Fruit fly (Drosophila melanogaster): ENCODE data around the gene ab.

ab gene

DNA sequence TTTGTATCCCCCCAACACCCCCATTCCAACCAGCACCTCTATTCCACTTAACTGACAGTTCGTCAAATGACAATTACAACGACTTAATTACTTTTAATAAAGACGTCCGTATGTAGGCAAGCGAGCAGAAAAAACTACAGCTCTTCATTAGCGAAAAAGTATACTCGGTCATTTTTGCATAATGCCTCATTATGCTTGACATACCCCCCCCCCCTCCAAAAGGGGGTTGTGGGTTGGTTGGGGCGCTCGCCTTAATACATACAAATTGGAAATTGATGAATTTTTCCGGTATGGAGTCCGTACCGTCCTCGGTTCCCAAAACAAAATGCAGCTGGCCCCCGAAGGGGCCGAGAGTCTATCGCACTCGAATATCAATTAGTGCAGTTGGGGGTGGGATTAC lies 16.8 kb downstream of the ab start:
- no peak for TF ChIP-seq woc (GFP tag; optimal IDR thresholded peaks at IDR 0.05)
- TF ChIP-seq Myc (optimal IDR thresholded peaks at IDR 0.05), result no peak
- TF ChIP-seq Dfd (GFP tag; optimal IDR thresholded peaks at IDR 0.05), result peak; percentile 51
- no peak for TF ChIP-seq HLH106 (tag; optimal IDR thresholded peaks at IDR 0.05)

DNA sequence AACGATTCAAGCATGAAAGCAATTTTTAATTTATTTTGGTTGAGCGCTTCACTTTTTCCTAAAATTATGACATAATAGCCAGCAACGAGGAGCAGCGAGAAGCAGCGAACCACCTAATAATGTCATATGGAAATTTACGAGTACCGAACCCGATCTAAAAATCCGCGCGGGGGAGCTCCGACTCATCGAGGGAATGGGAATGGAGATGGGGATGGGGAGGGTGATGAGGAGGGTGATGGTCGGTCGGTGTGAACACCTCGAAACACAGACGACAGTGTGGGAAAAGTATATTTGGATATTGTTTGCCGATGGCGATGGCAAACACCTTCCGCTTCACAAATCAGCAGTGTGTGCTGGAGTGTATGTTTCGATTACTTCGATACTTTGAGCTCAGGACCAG lies 17.6 kb downstream of the ab start:
- no peak for TF ChIP-seq Mio (GFP tag; optimal IDR thresholded peaks at IDR 0.05)
- TF ChIP-seq CG9705 (GFP tag; optimal IDR thresholded peaks at IDR 0.05), result no peak
- no peak for TF ChIP-seq usp (GFP tag; optimal IDR thresholded peaks at IDR 0.05)
- no peak for TF ChIP-seq rgr (GFP tag; optimal IDR thresholded peaks at IDR 0.05)
- no peak for TF ChIP-seq jim (GFP tag; optimal IDR thresholded peaks at IDR 0.05)
- TF ChIP-seq OdsH (GFP tag; optimal IDR thresholded peaks at IDR 0.05), result no peak
- no peak for TF ChIP-seq foxo (GFP tag; optimal IDR thresholded peaks at IDR 0.05)
- no peak for TF ChIP-seq Vsx2 (GFP tag; optimal IDR thresholded peaks at IDR 0.05; ENCODE audit: partially characterized antibody)
- no peak for TF ChIP-seq woc (GFP tag; optimal IDR thresholded peaks at IDR 0.05)
- no peak for TF ChIP-seq sv (GFP tag; optimal IDR thresholded peaks at IDR 0.05)
- no peak for TF ChIP-seq brk (GFP tag; optimal IDR thresholded peaks at IDR 0.05)
- TF ChIP-seq fru (GFP tag; optimal IDR thresholded peaks at IDR 0.05), result no peak

dm6 chr2L:11228909-11229574 lies 18.6 kb downstream of the ab start:
- TF ChIP-seq Hr83 (GFP tag; optimal IDR thresholded peaks at IDR 0.05; ENCODE audit: poor library complexity, severe bottlenecking) (no peak), Myc (optimal IDR thresholded peaks at IDR 0.05) (no peak)

DNA sequence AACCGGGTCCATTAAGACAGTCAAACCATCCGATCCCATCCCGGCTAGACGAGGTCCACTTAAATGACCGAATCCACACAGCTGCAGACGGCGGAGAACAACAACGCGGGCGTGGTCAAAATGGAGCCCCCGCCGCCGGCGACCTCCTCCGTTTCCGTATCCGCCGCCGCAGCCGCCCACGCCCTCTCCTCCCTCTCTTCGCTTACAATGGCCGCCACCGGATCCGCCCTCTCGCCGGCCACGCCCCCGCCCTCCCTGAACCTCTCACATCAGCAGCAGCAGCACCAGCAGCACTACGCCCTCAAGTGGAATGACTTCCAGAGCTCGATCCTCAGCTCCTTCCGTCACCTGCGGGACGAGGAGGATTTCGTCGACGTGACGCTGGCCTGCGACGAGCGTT lies 25.1 kb downstream of the ab start:
- TF ChIP-seq Dfd (GFP tag; optimal IDR thresholded peaks at IDR 0.05), result peak; percentile 96
- no peak for TF ChIP-seq tai (GFP tag; optimal IDR thresholded peaks at IDR 0.05)
- no peak for TF ChIP-seq psq (GFP tag; optimal IDR thresholded peaks at IDR 0.05)
- TF ChIP-seq Mio (GFP tag; optimal IDR thresholded peaks at IDR 0.05), result no peak

dm6 chr2L:11236364-11236763 lies 25.9 kb downstream of the ab start:
- TF ChIP-seq sv (GFP tag; optimal IDR thresholded peaks at IDR 0.05) (no peak), Dfd (GFP tag; optimal IDR thresholded peaks at IDR 0.05) (peak; percentile 91)

DNA sequence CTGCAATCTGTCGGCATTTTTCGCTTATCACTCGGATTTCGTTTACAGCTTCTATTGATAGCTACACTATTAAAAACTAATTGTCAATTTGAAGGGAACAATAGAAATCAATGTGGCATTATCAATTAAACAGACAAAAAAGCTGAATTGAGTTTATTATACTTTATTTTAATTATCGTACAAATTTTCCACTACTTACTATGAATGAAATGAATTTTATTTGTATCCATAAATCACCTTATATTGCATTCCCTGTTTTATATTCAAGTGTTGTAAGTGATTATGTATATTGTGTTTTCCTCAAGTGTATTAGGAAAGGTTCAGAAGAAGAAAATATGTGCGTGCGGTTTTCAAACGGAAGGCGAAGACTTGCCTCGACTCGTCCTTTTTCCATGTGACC lies 33.4 kb downstream of the ab start:
- no peak for TF ChIP-seq psq (GFP tag; optimal IDR thresholded peaks at IDR 0.05)
- no peak for TF ChIP-seq GATAd (GFP tag; optimal IDR thresholded peaks at IDR 0.05)
- no peak for TF ChIP-seq ey (GFP tag; optimal IDR thresholded peaks at IDR 0.05)
- no peak for TF ChIP-seq brk (GFP tag; optimal IDR thresholded peaks at IDR 0.05)
- TF ChIP-seq fru (GFP tag; optimal IDR thresholded peaks at IDR 0.05), result no peak
- no peak for TF ChIP-seq pan (optimal IDR thresholded peaks at IDR 0.05)
- no peak for TF ChIP-seq Hr78 (GFP tag; optimal IDR thresholded peaks at IDR 0.05)
- no peak for TF ChIP-seq foxo (GFP tag; optimal IDR thresholded peaks at IDR 0.05)

dm6 chr2L:11247730-11248129 lies 37.3 kb downstream of the ab start:
- no peak for TF ChIP-seq lola (GFP tag; optimal IDR thresholded peaks at IDR 0.05)
- no peak for TF ChIP-seq woc (GFP tag; optimal IDR thresholded peaks at IDR 0.05)
- no peak for TF ChIP-seq Myc (optimal IDR thresholded peaks at IDR 0.05)
- TF ChIP-seq br (GFP tag; optimal IDR thresholded peaks at IDR 0.05), result no peak
- no peak for TF ChIP-seq dmrt93B (GFP tag; optimal IDR thresholded peaks at IDR 0.05)
- no peak for TF ChIP-seq N (GFP tag; optimal IDR thresholded peaks at IDR 0.05)
- TF ChIP-seq sage (GFP tag; optimal IDR thresholded peaks at IDR 0.05), result no peak
- TF ChIP-seq fru (GFP tag; optimal IDR thresholded peaks at IDR 0.05), result no peak
- no peak for TF ChIP-seq Hr78 (GFP tag; optimal IDR thresholded peaks at IDR 0.05)
- TF ChIP-seq psq (GFP tag; optimal IDR thresholded peaks at IDR 0.05), result no peak
- TF ChIP-seq jim (GFP tag; optimal IDR thresholded peaks at IDR 0.05), result no peak
- no peak for TF ChIP-seq Mio (GFP tag; optimal IDR thresholded peaks at IDR 0.05)
- TF ChIP-seq pan (optimal IDR thresholded peaks at IDR 0.05), result no peak
- no peak for TF ChIP-seq rgr (GFP tag; optimal IDR thresholded peaks at IDR 0.05)
- TF ChIP-seq usp (GFP tag; optimal IDR thresholded peaks at IDR 0.05), result no peak
